Worm (Caenorhabditis elegans) whole organism, L4 larva: ENCODE data around the gene sptl-2.

Experiments used
- F10B5.3 ChIP-seq: sonication (generic microtip); optimal IDR thresholded peaks from 2 replicates; lab custom pipeline; 2016; ENCODE audit warnings: mild to moderate bottlenecking, missing genetic modification characterization, missing compliant biosample characterization
- Y5F2A.4 ChIP-seq: fragments of 200-800 bp; sonication (Bioruptor generic); optimal IDR thresholded peaks from 2 replicates; lab custom pipeline; 2018; ENCODE audit warnings: mild to moderate bottlenecking, missing genetic modification characterization, missing compliant biosample characterization
- ZK546.5 ChIP-seq, 2 experiments: sonication (generic microtip); optimal IDR thresholded peaks; 2 replicates each; lab custom pipeline; 2017; ENCODE audit warnings: missing biosample characterization in 2 of 2, missing genetic modification characterization in 2 of 2
- aha-1 ChIP-seq: fragments of 150-350 bp; peaks from one replicate; lab custom pipeline; 2014; ENCODE audit warnings: missing biosample characterization, missing genetic modification characterization
- ama-1 ChIP-seq: fragments of 150-350 bp; optimal IDR thresholded peaks from 2 replicates; lab custom pipeline; 2014; ENCODE audit warnings: inconsistent platforms, mixed read lengths
- ceh-82 ChIP-seq: sonication (generic microtip); optimal IDR thresholded peaks from 2 replicates; lab custom pipeline; 2017; ENCODE audit warnings: missing biosample characterization, missing genetic modification characterization
- cey-2 ChIP-seq: sonication (generic microtip); optimal IDR thresholded peaks from 3 replicates; lab custom pipeline; 2017; ENCODE audit warnings: missing genetic modification characterization, mild to moderate bottlenecking, missing compliant biosample characterization, antibody characterized with exemption, borderline replicate concordance; ENCODE audit not compliant: insufficient read depth
- ctbp-1 ChIP-seq: fragments of 200-800 bp; sonication (Bioruptor generic); IDR thresholded peaks from 2 replicates; pipeline ENCODE4 v1.3.6; 2022; ENCODE audit warnings: missing genetic modification reagents, missing genetic modification characterization, missing compliant biosample characterization
- daf-8 ChIP-seq: fragments of 200-800 bp; sonication (Bioruptor generic); IDR thresholded peaks from 2 replicates; pipeline ENCODE4 v1.3.6; 2022; ENCODE audit warnings: missing genetic modification characterization, missing compliant biosample characterization
- dmd-6 ChIP-seq: fragments of 200-800 bp; sonication (Bioruptor generic); IDR thresholded peaks from 2 replicates; pipeline ENCODE4 v1.3.6; 2022; ENCODE audit warnings: missing genetic modification reagents, missing genetic modification characterization, missing compliant biosample characterization
- dmd-8 ChIP-seq: fragments of 200-800 bp; sonication (Bioruptor generic); IDR thresholded peaks from 2 replicates; pipeline ENCODE4 v1.3.6; 2022; ENCODE audit warnings: missing genetic modification characterization, missing compliant biosample characterization
- dmd-9 ChIP-seq: fragments of 200-800 bp; sonication (Bioruptor generic); IDR thresholded peaks from 2 replicates; pipeline ENCODE4 v1.3.6; 2022; ENCODE audit warnings: missing genetic modification reagents, missing genetic modification characterization, missing compliant biosample characterization
- dpl-1 ChIP-seq: fragments of 150-350 bp; optimal IDR thresholded peaks from 2 replicates; lab custom pipeline; 2014; ENCODE audit warnings: missing biosample characterization, missing genetic modification reagents, missing genetic modification characterization
- duxl-1 ChIP-seq: sonication (generic microtip); optimal IDR thresholded peaks from 2 replicates; lab custom pipeline; 2016; ENCODE audit warnings: mild to moderate bottlenecking, missing genetic modification characterization, moderate library complexity, missing compliant biosample characterization; ENCODE audit not compliant: poor library complexity
- dve-1 ChIP-seq: sonication (generic microtip); optimal IDR thresholded peaks from 2 replicates; lab custom pipeline; 2017; ENCODE audit warnings: antibody characterized with exemption, mild to moderate bottlenecking, missing genetic modification characterization, missing compliant biosample characterization; ENCODE audit not compliant: insufficient read depth
- fkh-10 ChIP-seq: fragments of 150-350 bp; optimal IDR thresholded peaks from 2 replicates; lab custom pipeline; 2014; ENCODE audit warnings: missing biosample characterization, missing genetic modification reagents, missing genetic modification characterization
- gei-8 ChIP-seq: fragments of 200-800 bp; sonication (Bioruptor generic); optimal IDR thresholded peaks from 2 replicates; lab custom pipeline; 2018; ENCODE audit warnings: mild to moderate bottlenecking, missing genetic modification characterization, missing compliant biosample characterization
- hlh-30 ChIP-seq: sonication (generic microtip); optimal IDR thresholded peaks from 2 replicates; lab custom pipeline; 2017; ENCODE audit warnings: antibody characterized with exemption, mild to moderate bottlenecking, missing genetic modification characterization, missing compliant biosample characterization; ENCODE audit not compliant: insufficient read depth
- lim-7 ChIP-seq: fragments of 200-800 bp; sonication (Bioruptor generic); IDR thresholded peaks from 2 replicates; pipeline ENCODE4 v1.3.6; 2022; ENCODE audit warnings: missing genetic modification characterization, missing compliant biosample characterization
- lin-38 ChIP-seq: fragments of 200-800 bp; sonication (Bioruptor generic); IDR thresholded peaks from 2 replicates; pipeline ENCODE4 v1.3.6; 2022; ENCODE audit warnings: missing genetic modification reagents, missing genetic modification characterization, missing compliant biosample characterization
- lir-3 ChIP-seq: sonication (generic microtip); optimal IDR thresholded peaks from 2 replicates; lab custom pipeline; 2016; ENCODE audit warnings: mild to moderate bottlenecking, missing genetic modification characterization, missing compliant biosample characterization
- madf-5 ChIP-seq, 2 experiments: fragments of 200-800 bp; sonication (Bioruptor generic); IDR thresholded peaks; 2 replicates each; pipeline ENCODE4 v1.3.6; 2022; ENCODE audit warnings: missing compliant biosample characterization in 2 of 2, missing genetic modification characterization in 2 of 2
- madf-9 ChIP-seq: fragments of 200-800 bp; sonication (Bioruptor generic); conservative IDR thresholded peaks from 2 replicates; pipeline ENCODE4 v1.3.6; 2022; ENCODE audit warnings: missing genetic modification reagents, missing genetic modification characterization, missing compliant biosample characterization
- mdl-1 ChIP-seq, 2 experiments: fragments of 150-350 bp in 1 of 2; sonication (generic microtip) in 1 of 2; optimal IDR thresholded peaks; 2 replicates each; lab custom pipeline; 2014 to 2017; ENCODE audit warnings: missing biosample characterization in 2 of 2, missing genetic modification characterization in 2 of 2
- mdt-29 ChIP-seq: fragments of 200-800 bp; sonication (Bioruptor generic); IDR thresholded peaks from 2 replicates; pipeline ENCODE4 v1.3.6; 2022; ENCODE audit warnings: missing genetic modification reagents, missing genetic modification characterization, missing compliant biosample characterization
- mep-1 ChIP-seq: fragments of 150-350 bp; sonication (generic microtip); optimal IDR thresholded peaks from 3 replicates; lab custom pipeline; 2014; ENCODE audit warnings: missing biosample characterization, missing genetic modification characterization
- mes-2 ChIP-seq: sonication (generic microtip); optimal IDR thresholded peaks from 2 replicates; lab custom pipeline; 2016; ENCODE audit warnings: missing genotype, mild to moderate bottlenecking, missing genetic modification characterization, missing compliant biosample characterization; ENCODE audit not compliant: poor library complexity, severe bottlenecking
- mxl-3 ChIP-seq: fragments of 200-800 bp; sonication (Bioruptor generic); optimal IDR thresholded peaks from 2 replicates; lab custom pipeline; 2018; ENCODE audit warnings: mild to moderate bottlenecking, missing genetic modification characterization, missing compliant biosample characterization
- nhr-102 ChIP-seq: sonication (generic microtip); optimal IDR thresholded peaks from 2 replicates; lab custom pipeline; 2016; ENCODE audit warnings: mild to moderate bottlenecking, missing genetic modification characterization, moderate library complexity, missing compliant biosample characterization
- nhr-111 ChIP-seq: fragments of 200-800 bp; sonication (Bioruptor generic); optimal IDR thresholded peaks from 2 replicates; lab custom pipeline; 2018; ENCODE audit warnings: mild to moderate bottlenecking, missing genetic modification characterization, missing compliant biosample characterization
- nhr-25 ChIP-seq: sonication (generic microtip); optimal IDR thresholded peaks from 2 replicates; lab custom pipeline; 2017; ENCODE audit warnings: missing genetic modification characterization, mild to moderate bottlenecking, missing compliant biosample characterization, antibody characterized with exemption, moderate library complexity, borderline replicate concordance; ENCODE audit not compliant: insufficient read depth
- nhr-41 ChIP-seq: fragments of 200-800 bp; sonication (Bioruptor generic); IDR thresholded peaks from 2 replicates; pipeline ENCODE4 v1.3.6; 2022; ENCODE audit warnings: missing genetic modification reagents, missing genetic modification characterization, missing compliant biosample characterization
- nhr-42 ChIP-seq: fragments of 200-800 bp; sonication (Bioruptor generic); IDR thresholded peaks from 2 replicates; pipeline ENCODE4 v1.3.6; 2022; ENCODE audit warnings: missing genetic modification characterization, missing compliant biosample characterization
- nhr-48 ChIP-seq: sonication (generic microtip); optimal IDR thresholded peaks from 2 replicates; lab custom pipeline; 2016; ENCODE audit warnings: mild to moderate bottlenecking, missing genetic modification characterization, missing compliant biosample characterization
- nhr-77 ChIP-seq: fragments of 150-350 bp; optimal IDR thresholded peaks from 2 replicates; lab custom pipeline; 2014; ENCODE audit warnings: missing biosample characterization, missing genetic modification characterization
- sdz-12 ChIP-seq: fragments of 200-800 bp; sonication (Bioruptor generic); optimal IDR thresholded peaks from 2 replicates; lab custom pipeline; 2018; ENCODE audit warnings: mild to moderate bottlenecking, missing genetic modification characterization, missing compliant biosample characterization
- set-16 ChIP-seq: fragments of 200-800 bp; sonication (Bioruptor generic); IDR thresholded peaks from 2 replicates; pipeline ENCODE4 v1.3.6; 2022; ENCODE audit warnings: missing genetic modification reagents, missing genetic modification characterization, missing compliant biosample characterization
- skn-1 ChIP-seq: fragments of 150-350 bp; optimal IDR thresholded peaks from 2 replicates; lab custom pipeline; 2014; ENCODE audit warnings: missing biosample characterization, missing genetic modification characterization
- zag-1 ChIP-seq: fragments of 150-350 bp; optimal IDR thresholded peaks from 2 replicates; lab custom pipeline; 2014; ENCODE audit warnings: missing biosample characterization, missing genetic modification characterization

Gene sptl-2

DNA sequence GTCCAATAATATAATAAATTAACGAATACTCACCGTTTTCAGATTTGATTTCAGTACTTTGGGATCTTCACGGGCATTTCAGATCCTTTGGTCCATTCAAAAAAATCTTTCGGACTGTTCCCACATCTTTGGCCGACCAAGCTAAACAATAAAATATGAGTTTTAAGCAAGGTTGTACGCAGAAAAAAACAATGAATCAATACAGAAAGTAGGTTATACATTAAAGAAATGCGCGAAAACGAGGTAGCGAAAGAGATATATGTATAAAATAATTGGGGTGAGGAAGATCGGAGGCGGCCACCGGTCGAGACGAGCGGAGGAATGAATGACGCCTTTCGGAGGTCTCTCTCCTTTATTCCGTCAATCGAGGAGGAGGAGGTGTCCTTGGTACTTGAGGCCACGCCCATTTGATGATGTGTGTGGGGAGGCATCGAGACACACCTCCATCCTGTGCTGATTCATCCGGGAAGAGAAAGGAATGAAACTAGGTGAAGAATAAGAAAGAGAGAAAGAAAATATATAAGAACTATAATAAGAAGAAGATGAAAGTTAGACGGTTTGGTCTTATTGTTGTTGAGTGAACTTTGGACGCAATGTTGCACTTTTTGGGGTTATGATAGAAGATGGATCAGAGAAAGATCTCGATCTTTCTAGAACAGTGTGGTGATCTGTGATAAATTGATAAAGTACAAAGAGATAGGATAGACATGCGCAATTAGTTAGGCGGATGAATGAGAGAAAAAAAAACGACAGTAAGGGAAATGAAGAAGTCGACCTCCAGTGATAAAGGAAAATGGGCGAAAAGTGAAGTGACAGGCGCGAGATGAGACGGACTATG is 23.5 kb downstream of the sptl-2 start (continued):
- TF ChIP-seq ceh-82 (tag; lab: Kevin White, UChicago) (no peak), ama-1 (lab: Kevin White, UChicago) (peak; percentile 88), set-16 (GFP tag; lab: Robert Waterston, UW) (peak; percentile 48; the same call in 1 of the 2 replicates), duxl-1 (tag; lab: Kevin White, UChicago) (no peak), skn-1 (tag; lab: Kevin White, UChicago) (no peak), nhr-77 (no peak), madf-5 (GFP tag; IDR thresholded peaks at IDR 0.05; lab: Robert Waterston, UW) (no peak), mxl-3 (GFP tag; lab: Kevin White, UChicago) (peak; percentile 17), nhr-111 (GFP tag; lab: Kevin White, UChicago) (no peak), mes-2 (tag; lab: Kevin White, UChicago) (peak; percentile 4), Y5F2A.4 (GFP tag; lab: Kevin White, UChicago) (no peak), dmd-9 (GFP tag; lab: Robert Waterston, UW) (no peak), nhr-102 (tag; lab: Kevin White, UChicago) (no peak), dmd-6 (GFP tag; lab: Robert Waterston, UW) (0 out of 2 replicates have a peak, but pooled peaks have one; percentile 13), lir-3 (tag; lab: Kevin White, UChicago) (no peak), F10B5.3 (tag; lab: Kevin White, UChicago) (no peak), nhr-42 (GFP tag; lab: Robert Waterston, UW) (no peak), dve-1 (peak; percentile 51), mdt-29 (peak; percentile 73; the same call in 1 of the 2 replicates), hlh-30 (tag; lab: Kevin White, UChicago) (peak; percentile 42), gei-8 (GFP tag; lab: Kevin White, UChicago) (no peak), ZK546.5 (tag; optimal IDR thresholded peaks at IDR 0.05; lab: Kevin White, UChicago) (no peak), mep-1 (tag; lab: Kevin White, UChicago) (peak; percentile 5), lin-38 (GFP tag; lab: Robert Waterston, UW) (no peak), sdz-12 (GFP tag; lab: Kevin White, UChicago) (no peak), nhr-48 (peak; percentile 51), zag-1 (tag; lab: Kevin White, UChicago) (no peak), dmd-8 (no peak), cey-2 (tag; lab: Kevin White, UChicago) (no peak), nhr-25 (no peak), dpl-1 (GFP tag; lab: Kevin White, UChicago) (peak; percentile 8), ctbp-1 (GFP tag; lab: Robert Waterston, UW) (no peak), lim-7 (GFP tag; lab: Robert Waterston, UW) (no peak), nhr-41 (no peak), aha-1 (tag; lab: Kevin White, UChicago) (peak; percentile 48), daf-8 (GFP tag; lab: Robert Waterston, UW) (no peak), madf-9 (no peak), fkh-10 (GFP tag; lab: Kevin White, UChicago) (no peak), mdl-1 (tag; optimal IDR thresholded peaks at IDR 0.05; lab: Kevin White, UChicago) (peak in 1 of 2 experiments; percentile 43)
